Fruit fly (Drosophila melanogaster) whole organism, pupa: Measurements from ENCODE around the gene CG32109.

Source experiments
- CG13204 ChIP-seq: fragments of 200-800 bp; sonication (Bioruptor generic); optimal IDR thresholded peaks from 2 replicates; lab custom pipeline; 2018; ENCODE audit warnings: missing biosample characterization, mild to moderate bottlenecking, missing genetic modification characterization, moderate library complexity
- CG15710 ChIP-seq: fragments of 200-800 bp; sonication (Bioruptor generic); optimal IDR thresholded peaks from 2 replicates; lab custom pipeline; 2018; ENCODE audit warnings: missing biosample characterization, mild to moderate bottlenecking, missing genetic modification characterization, moderate library complexity
- CG8159 ChIP-seq: fragments of 200-800 bp; sonication (Bioruptor generic); optimal IDR thresholded peaks from 3 replicates; lab custom pipeline; 2018; ENCODE audit warnings: missing biosample characterization, mild to moderate bottlenecking, missing genetic modification characterization, moderate library complexity
- D1 ChIP-seq: fragments of 200-800 bp; sonication (Bioruptor generic); optimal IDR thresholded peaks from 2 replicates; lab custom pipeline; 2018; ENCODE audit warnings: missing biosample characterization, mild to moderate bottlenecking, missing genetic modification characterization, moderate library complexity
- rn ChIP-seq: fragments of 200-800 bp; sonication (Bioruptor generic); IDR thresholded peaks from 2 replicates; pipeline ENCODE4 v1.3.6; 2022; ENCODE audit warnings: missing biosample characterization, missing genetic modification characterization

- TF ChIP-seq rn (GFP tag; lab: Robert Waterston, UW) (no peak), CG8159 (no peak), CG13204 (GFP tag; lab: Kevin White, UChicago) (no peak), CG15710 (no peak), D1 (tag; lab: Kevin White, UChicago) (no peak)
Observed at dm6 chr3L:12714588-12715196, 30.5 kb upstream of the CG32109 start.
